Fruit fly (Drosophila melanogaster) whole organism, pupa: ENCODE data around the gene CG7126.

Experiments used
- CG10348 ChIP-seq: fragments of 200-800 bp; sonication (Bioruptor generic); IDR thresholded peaks from 2 replicates; pipeline ENCODE4 v1.3.6; 2022; ENCODE audit warnings: missing biosample characterization, missing genetic modification characterization
- CG13204 ChIP-seq: fragments of 200-800 bp; sonication (Bioruptor generic); optimal IDR thresholded peaks from 2 replicates; lab custom pipeline; 2018; ENCODE audit warnings: missing biosample characterization, mild to moderate bottlenecking, missing genetic modification characterization, moderate library complexity
- CG15710 ChIP-seq: fragments of 200-800 bp; sonication (Bioruptor generic); optimal IDR thresholded peaks from 2 replicates; lab custom pipeline; 2018; ENCODE audit warnings: missing biosample characterization, mild to moderate bottlenecking, missing genetic modification characterization, moderate library complexity
- CG8301 ChIP-seq: fragments of 200-800 bp; sonication (Bioruptor generic); optimal IDR thresholded peaks from 2 replicates; lab custom pipeline; 2018; ENCODE audit warnings: missing biosample characterization, mild to moderate bottlenecking, missing genetic modification characterization
- D1 ChIP-seq: fragments of 200-800 bp; sonication (Bioruptor generic); optimal IDR thresholded peaks from 2 replicates; lab custom pipeline; 2018; ENCODE audit warnings: missing biosample characterization, mild to moderate bottlenecking, missing genetic modification characterization, moderate library complexity
- EcR ChIP-seq: fragments of 200-800 bp; sonication (Bioruptor generic); optimal IDR thresholded peaks from 3 replicates; lab custom pipeline; 2019; ENCODE audit warnings: missing biosample characterization, missing genetic modification characterization, mild to moderate bottlenecking, moderate library complexity, missing genetic modification reagents
- Ets98B ChIP-seq: fragments of 200-800 bp; sonication (Bioruptor generic); IDR thresholded peaks from 2 replicates; pipeline ENCODE4 v1.3.6; 2022; ENCODE audit warnings: missing biosample characterization, missing genetic modification characterization
- Pif1B ChIP-seq: fragments of 200-800 bp; sonication (Bioruptor generic); optimal IDR thresholded peaks from 3 replicates; lab custom pipeline; 2016; ENCODE audit warnings: missing biosample characterization, missing genetic modification characterization
- Snoo ChIP-seq: fragments of 200-800 bp; sonication (Bioruptor generic); optimal IDR thresholded peaks from 3 replicates; lab custom pipeline; 2017; ENCODE audit warnings: missing biosample characterization, mild to moderate bottlenecking, missing genetic modification characterization, inconsistent platforms
- fd96Ca ChIP-seq: fragments of 200-800 bp; sonication (Bioruptor generic); IDR thresholded peaks from 3 replicates; pipeline ENCODE4 v1.3.6; 2022; ENCODE audit warnings: missing biosample characterization, missing genetic modification characterization
- gl ChIP-seq: fragments of 200-800 bp; sonication (Bioruptor generic); optimal IDR thresholded peaks from 2 replicates; lab custom pipeline; 2018; ENCODE audit warnings: missing biosample characterization, mild to moderate bottlenecking, missing genetic modification characterization
- rn ChIP-seq: fragments of 200-800 bp; sonication (Bioruptor generic); IDR thresholded peaks from 2 replicates; pipeline ENCODE4 v1.3.6; 2022; ENCODE audit warnings: missing biosample characterization, missing genetic modification characterization

DNA sequence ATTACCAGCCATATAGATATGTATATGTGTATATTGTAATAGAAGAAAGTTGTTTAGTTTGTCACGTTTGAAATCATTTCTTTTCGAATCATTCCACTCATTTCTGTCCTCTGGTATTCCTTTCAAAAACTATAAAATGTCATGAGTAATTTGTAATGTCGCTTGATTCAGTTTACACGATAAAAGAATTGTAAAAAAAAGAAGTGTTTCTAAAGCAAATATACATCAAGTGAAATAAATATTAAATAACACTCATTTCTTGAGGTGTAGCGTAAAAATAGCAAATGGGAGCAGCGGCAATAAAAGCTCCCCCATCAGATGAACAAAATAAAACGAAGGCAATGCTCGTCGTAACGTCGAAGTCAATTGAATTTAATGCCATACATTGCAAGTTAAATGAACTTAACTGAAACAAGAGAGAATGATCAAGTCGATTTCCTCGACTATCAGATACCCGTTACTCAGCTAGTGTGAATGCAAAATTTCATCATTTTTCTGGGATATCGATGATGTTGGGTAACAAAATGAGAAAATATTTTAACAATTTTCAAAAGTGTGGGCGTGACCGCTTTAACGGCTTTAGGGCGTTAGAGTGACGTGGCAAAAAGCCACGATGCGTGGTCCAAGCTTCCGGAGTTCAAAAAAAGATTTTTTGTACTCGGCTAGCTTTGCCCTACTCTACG lies 7.2 kb downstream of the CG7126 start:
- TF ChIP-seq Snoo (tag; lab: Kevin White, UChicago), result no peak
- TF ChIP-seq CG13204 (GFP tag; lab: Kevin White, UChicago), result no peak
- no peak for TF ChIP-seq gl (tag; lab: Kevin White, UChicago)
- TF ChIP-seq Pif1B, result peak; percentile 1
- TF ChIP-seq CG15710, result peak; percentile 52
- TF ChIP-seq Ets98B (GFP tag; lab: Robert Waterston, UW), result no peak
- no peak for TF ChIP-seq rn
- peak; percentile 48 for TF ChIP-seq CG8301 (tag; lab: Kevin White, UChicago)
- no peak for TF ChIP-seq fd96Ca (GFP tag; lab: Robert Waterston, UW)
- TF ChIP-seq EcR (GFP tag; lab: Kevin White, UChicago), result peak; percentile 46
- TF ChIP-seq CG10348 (GFP tag; lab: Robert Waterston, UW), result no peak
- TF ChIP-seq D1 (tag; lab: Kevin White, UChicago), result no peak
